Fruit fly (Drosophila melanogaster) S2 (cell line): ENCODE measurements around the gene Unc-76.

Source experiments
- CG8478 ChIP-seq: fragments of >200 bp; optimal IDR thresholded peaks from 2 replicates; lab custom pipeline; 2018
- CTCF ChIP-seq, 2 experiments: fragments of >200 bp; optimal IDR thresholded peaks; 2 replicates each; lab custom pipeline; 2018

Gene Unc-76

DNA sequence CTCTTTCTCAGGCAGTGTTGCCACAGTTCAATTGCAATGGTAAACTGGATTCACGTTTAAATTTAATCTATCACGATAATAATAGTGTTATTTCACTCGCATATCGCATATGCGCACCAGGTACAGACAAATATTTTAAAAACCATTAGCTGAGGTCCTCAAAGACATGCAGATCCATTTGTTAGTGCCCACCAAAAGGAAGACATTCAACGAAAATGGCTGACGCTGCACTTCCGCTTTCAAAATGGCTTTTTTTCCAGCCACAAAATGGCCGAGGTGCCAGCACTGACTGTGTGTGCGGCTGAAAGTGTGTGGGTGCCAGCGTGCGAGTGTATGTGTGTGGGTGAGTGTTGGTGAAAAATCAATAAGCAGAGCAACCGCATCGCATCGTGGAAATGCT lies 19.3 kb upstream of the Unc-76 start:
- TF ChIP-seq CG8478 (lab: Kevin White, UChicago): no peak
- TF ChIP-seq CTCF (optimal IDR thresholded peaks at IDR 0.05; lab: Kevin White, UChicago): no peak

DNA sequence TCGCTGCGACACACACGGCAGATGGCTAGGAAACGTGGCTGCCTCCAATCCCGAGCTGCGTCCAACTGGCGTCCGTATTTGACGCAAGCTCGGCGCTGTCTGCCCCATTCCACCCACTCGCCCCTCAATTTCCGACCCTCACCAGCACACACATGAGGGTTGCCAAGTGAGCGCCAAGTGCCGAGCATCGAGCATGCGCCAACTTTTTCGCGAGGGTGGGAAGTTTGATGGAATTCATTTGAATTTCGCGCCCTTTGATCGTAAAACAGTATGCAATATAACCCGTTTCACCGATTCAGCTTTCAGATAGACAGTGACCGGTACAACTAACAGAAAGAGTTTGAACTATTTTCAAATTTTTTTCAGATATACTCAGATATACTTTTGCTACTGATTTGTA lies 18.6 kb upstream of the Unc-76 start, which contains the start of gene Sik2:
Gene Sik2, minus strand, starts transcription at position 67 of the 400 bp plus-strand sequence.
- no peak for TF ChIP-seq CG8478 (lab: Kevin White, UChicago)
- no peak for TF ChIP-seq CTCF (optimal IDR thresholded peaks at IDR 0.05; lab: Kevin White, UChicago)

DNA sequence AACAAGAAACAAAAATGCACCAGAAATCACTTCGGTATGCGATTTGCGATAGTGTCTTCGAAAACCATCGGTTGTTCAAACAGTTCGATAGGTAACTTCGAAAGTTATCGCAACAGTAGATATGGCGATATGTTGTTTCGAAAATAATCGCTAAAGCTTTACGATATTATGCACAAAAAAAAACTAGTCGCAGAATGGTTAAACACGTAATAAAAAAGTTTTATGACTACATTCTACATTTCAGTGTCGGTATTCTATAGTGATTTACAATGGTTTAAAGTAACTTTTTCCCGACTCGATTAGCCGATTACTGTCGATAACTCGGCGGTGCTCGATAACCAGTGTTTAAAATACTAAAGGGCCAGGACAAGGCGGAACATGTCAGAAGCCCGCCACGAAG lies 15.3 kb upstream of the Unc-76 start, which contains the start of gene CG4281:
Gene CG4281, minus strand, starts transcription at position 70 of the 400 bp plus-strand sequence.
- TF ChIP-seq CTCF (optimal IDR thresholded peaks at IDR 0.05; lab: Kevin White, UChicago) (no peak), CG8478 (lab: Kevin White, UChicago) (no peak)

DNA sequence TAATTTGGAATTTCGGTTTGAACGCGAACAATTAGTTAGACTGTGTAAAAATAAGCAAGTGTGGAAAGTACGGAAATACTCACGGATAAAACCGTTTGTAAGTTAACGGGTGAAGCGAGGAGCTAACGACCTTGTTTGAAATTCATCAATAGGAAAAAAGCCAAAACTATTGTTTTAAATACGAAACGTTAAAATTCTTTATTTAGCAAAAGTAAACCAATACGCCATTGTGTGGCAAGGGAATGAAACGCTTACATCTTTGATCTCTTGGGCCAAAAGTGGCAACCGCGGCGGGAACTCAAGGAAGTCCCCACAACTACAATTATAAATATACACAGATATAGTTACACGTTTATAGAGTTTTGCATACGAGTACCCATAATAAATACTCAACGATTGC lies 14.2 kb upstream of the Unc-76 start, which contains the start of gene CG14054:
Gene CG14054, minus strand, starts transcription at position 101 of the 400 bp plus-strand sequence.
- TF ChIP-seq CG8478 (lab: Kevin White, UChicago) (no peak), CTCF (optimal IDR thresholded peaks at IDR 0.05; lab: Kevin White, UChicago) (no peak)

DNA sequence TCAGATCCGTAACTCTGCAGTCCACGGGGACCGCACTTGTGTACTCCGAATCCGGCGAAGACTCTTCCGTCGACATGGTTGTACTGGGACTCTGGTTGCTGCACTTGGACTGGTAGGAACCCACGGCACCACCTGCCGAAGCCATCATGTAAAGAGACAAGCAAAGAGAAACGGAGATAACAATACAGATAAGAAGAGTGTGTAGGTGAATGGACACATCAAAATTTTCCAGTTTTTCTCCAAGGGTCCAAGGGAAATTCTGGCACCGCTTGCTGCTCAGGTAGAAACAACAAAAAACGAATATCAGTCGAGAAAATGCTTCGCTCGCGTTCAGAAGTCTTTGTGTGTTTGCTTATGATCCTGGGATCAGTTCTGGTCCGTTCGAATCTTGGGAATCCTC lies 12.1 kb upstream of the Unc-76 start, which contains the start of gene CG4194:
Gene CG4194, plus strand, starts transcription at position 301 of the 400 bp plus-strand sequence.
- TF ChIP-seq CTCF (optimal IDR thresholded peaks at IDR 0.05; lab: Kevin White, UChicago): no peak
- TF ChIP-seq CG8478 (lab: Kevin White, UChicago): no peak

DNA sequence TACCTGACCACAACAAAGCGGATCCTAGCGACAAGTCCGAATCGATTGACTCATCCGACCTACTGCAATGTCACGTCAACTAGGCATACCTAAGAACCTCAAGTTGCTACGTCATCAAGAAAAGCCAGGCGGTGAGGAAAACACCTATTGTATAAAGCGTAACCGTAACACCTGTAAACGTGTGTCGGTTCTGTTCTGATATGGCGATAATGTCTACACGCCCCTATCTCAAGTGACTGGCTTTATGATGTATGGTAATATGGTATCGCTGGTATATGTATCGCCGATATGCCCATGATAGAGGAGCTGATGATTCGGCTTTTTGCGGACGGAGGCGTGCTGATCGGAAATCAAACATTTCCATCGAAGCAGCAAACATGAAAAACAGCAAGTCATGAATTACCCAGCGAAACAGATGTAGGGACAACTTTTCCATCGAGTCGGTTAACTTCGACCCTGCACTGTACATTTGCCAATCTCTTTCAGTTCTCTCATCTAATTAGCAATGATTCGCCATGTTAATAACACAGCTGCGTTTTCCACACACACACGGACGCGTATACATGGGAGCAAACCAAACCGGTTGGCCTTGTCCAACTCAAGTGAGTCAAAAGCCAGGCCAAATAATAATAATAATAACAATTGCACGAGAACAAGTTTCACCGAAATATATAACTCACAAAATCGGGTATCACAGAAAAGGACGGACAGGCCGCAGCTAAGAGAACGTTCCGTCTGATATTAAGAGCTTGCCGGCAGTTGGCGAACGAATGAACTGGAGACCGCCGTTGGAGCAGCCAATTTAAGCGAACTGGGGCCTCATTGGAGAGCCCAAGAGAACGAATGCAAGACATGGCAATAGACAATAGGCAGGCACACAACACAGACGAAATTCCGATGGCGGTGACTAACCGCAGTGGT lies 10.4 kb upstream of the Unc-76 start:
- no peak for TF ChIP-seq CTCF (optimal IDR thresholded peaks at IDR 0.05; lab: Kevin White, UChicago)
- no peak for TF ChIP-seq CG8478 (lab: Kevin White, UChicago)

DNA sequence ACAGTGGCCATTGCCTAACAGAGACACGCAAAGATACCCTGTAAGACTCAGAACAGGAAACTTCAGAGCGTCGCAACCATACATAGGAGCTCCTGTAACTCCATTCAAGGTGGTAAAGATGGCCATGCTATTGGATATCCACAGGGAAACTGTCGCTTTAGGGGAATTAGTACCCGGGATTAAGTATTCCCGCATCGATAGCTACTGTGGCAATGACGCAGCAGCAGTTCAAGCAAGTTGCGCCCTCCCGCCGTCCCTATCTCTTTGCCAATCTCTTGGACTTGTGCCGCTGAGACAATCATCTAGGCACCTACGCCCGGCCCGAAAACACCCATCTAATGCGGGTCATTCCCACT lies 9.7 kb upstream of the Unc-76 start:
- TF ChIP-seq CTCF (optimal IDR thresholded peaks at IDR 0.05; lab: Kevin White, UChicago) (no peak), CG8478 (lab: Kevin White, UChicago) (no peak)

DNA sequence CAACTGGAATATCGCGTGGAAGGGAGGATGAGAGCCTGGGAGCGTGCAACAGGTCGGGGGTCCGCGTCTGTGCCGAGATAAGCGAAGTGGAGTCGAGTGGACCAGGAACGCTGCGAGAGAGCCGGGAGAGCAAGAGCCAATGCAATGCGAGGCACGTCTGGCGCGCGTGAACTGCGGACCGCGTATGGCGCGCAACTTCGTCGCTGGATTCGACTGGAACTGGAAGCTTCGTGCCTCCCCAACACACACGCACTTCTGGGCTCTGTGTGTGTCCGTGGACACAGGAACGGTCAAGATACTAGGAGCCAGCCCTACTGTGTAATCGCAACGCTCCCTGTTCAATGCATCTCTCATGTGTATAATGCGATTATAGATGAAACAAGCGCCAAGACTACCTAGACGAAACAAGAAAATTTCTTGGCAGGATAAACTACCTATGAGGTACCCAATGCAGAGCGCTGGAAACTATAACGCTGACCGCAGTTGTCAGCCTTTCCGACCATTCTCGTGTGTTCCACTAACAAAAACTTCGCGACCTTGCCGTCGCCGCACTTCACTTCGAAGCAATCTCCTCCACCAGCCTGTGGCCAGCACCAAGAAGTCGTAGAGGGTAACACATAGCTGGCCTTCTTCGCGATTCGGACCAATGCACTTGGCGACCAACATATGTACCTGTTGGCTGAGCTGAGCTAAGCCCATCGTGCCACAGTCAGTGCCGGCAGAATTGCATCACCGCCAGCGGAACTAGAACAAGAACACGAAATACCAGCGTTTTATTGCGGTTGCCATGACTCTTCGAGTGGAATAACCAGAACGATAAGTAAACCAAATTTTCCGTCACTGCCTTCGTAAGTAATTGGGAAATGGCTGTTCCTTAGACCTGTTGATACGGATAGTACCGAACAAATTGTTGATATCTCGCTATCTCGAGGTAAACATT lies 8.3 kb upstream of the Unc-76 start, which contains the start of gene Rtca:
Gene Rtca, plus strand, starts transcription at position 536 of the 940 bp plus-strand sequence.
- TF ChIP-seq CTCF (optimal IDR thresholded peaks at IDR 0.05; lab: Kevin White, UChicago) (no peak), CG8478 (lab: Kevin White, UChicago) (no peak)

DNA sequence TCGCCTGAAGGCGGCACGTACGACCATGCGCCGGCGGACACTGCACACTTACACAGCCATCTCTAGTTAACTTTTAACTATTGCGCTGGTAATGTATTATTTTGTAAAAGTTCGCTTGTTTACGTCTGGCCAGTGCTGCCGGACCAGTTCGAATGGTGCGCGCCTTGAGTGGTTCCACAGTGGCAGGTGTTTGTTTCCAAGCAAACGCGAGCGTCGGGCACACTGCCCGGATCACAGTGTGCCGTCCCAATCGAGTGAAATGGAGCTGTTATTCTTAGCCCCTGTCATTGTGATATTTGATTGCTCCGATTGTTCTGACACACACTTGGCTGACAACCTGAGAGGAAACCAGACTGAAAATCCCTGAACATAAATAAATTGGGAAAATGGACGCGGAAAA lies 7.1 kb upstream of the Unc-76 start, which contains the start of gene CG4199:
Gene CG4199, minus strand, starts transcription at position 159 of the 400 bp plus-strand sequence.
- no peak for TF ChIP-seq CTCF (optimal IDR thresholded peaks at IDR 0.05; lab: Kevin White, UChicago)
- TF ChIP-seq CG8478 (lab: Kevin White, UChicago): no peak

DNA sequence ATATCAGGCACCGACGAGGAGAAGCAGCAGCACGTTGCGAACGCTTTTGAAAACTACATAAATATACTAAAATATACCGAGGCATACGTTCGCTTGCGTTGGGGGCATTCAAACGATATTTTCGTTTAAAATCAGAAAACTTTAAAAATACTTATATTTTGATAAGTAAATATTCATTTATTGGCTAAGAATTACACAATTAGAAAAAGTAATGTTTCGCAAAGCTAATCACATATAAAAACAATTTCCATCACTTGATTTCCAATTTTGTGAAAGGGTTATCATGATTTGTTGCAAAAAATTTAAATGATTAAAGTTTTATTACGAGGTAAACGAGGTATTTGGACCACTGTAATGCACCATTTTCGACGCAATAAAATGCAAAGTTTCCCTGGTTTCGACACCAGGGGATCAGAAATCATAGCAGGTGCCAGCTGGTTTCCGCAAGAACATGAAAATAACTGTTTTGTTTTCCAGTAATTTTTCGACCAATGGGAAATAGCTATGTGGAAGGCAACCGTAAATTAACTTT lies 4.5 kb upstream of the Unc-76 start, which contains the start of gene CG4045:
Gene CG4045, minus strand, starts transcription at position 55 of the 532 bp plus-strand sequence.
- TF ChIP-seq CTCF (optimal IDR thresholded peaks at IDR 0.05; lab: Kevin White, UChicago) (no peak), CG8478 (lab: Kevin White, UChicago) (no peak)

DNA sequence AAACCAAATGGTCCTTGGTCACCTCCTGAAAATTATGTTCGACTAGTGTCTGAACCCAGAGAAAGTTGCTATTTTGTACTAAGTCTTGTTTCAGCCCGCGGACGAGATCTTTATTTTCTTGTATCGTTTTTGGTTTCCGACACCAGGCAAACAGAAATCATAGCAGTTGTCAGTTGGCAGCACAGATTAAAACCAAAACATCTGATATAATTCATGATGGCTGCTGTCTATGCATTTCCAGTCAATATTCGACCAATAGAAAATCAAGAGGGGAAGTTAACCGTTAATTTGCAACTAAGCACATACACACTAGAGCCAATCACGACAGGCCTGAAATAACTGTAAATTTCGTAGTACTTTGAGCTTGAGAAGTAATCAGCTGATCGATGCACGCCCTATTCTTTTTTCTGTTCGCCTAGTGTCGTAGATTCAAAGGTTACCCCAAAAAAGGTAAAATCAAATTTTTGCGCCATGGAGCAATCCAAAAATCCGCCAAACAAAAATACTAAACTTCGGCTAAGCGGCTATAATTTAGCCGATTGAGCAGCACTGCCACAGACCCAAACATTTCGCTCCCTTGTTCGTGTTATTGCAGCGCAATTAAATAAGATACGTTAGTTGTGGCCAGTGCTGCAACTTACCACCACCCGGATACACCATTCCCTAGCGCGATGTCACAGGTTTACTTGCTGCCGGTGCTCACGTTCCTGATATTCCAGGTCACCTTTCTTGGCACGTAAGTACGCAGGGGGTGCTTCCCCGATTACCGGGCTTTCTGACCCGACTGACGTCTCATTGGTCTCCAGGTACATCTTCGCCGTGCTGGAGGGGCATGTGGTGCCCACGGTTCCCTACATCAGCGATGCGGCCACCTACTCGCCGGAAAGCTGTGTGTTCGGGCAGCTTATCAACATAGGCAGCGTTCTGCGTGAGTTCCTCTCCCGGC lies 3.7 kb upstream of the Unc-76 start, which contains the start of gene CG4025:
Gene CG4025, plus strand, starts transcription at position 555 of the 946 bp plus-strand sequence.
- TF ChIP-seq CG8478 (lab: Kevin White, UChicago): no peak
- no peak for TF ChIP-seq CTCF (optimal IDR thresholded peaks at IDR 0.05; lab: Kevin White, UChicago)

DNA sequence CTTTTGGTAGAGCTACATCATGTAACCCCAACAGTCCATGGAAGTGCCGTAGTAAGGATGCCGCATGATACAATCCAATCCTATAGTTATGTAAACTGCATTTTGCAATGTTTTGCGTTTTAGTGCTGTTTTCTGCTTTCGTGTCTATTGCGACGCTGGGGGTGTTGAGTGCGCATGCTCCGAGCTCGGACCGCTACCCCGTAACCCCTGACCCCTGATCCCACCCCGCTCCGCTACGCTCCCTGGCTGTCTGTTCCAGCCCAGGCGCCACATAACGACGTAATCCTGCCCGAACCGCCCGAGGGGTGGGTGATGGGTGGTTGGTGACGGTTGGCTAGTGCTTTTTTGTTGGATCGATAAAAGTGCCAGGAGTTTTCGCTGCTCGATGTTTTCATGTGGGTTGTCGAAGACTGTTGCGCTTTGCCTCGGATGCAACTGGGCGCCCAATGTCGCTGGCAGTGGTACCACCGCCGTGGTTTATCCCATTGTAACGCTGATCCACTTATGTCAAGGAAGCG lies 1.5 kb downstream of the Unc-76 start:
- no peak for TF ChIP-seq CTCF (optimal IDR thresholded peaks at IDR 0.05; lab: Kevin White, UChicago)
- no peak for TF ChIP-seq CG8478 (lab: Kevin White, UChicago)

DNA sequence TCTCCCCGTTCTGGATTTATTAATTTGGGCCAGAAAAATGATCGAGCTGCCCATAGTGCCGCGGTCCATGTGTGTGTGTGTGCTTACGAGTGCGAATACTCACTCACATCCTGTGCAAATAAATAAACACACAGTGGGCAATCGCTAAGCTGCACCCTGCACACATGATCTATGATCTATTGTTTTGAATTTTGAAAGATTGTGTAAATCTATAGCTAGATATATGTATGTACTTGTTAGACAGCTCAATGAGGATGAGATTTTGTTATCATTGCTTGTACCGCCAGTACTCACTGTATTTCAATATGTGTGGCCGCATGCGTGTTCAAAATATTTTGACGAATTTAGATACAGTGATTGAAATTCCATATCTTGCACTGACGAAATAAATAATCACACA lies 2.7 kb downstream of the Unc-76 start:
- TF ChIP-seq CG8478 (lab: Kevin White, UChicago): no peak
- TF ChIP-seq CTCF (optimal IDR thresholded peaks at IDR 0.05; lab: Kevin White, UChicago): no peak
